Fruit fly (Drosophila melanogaster) whole organism, embryonic: Measurements from ENCODE around the gene ssh.

Experiments used
- Adf1 ChIP-seq: fragments of 200-800 bp; sonication (Bioruptor generic); IDR thresholded peaks from 2 replicates; pipeline ENCODE4 v1.3.6; 2022; ENCODE audit warnings: missing biosample characterization, missing genetic modification characterization
- Atf3 ChIP-seq: fragments of 200-800 bp; sonication (Bioruptor generic); optimal IDR thresholded peaks from 3 replicates; lab custom pipeline; 2016; ENCODE audit warnings: missing biosample characterization, missing genetic modification characterization
- Awh ChIP-seq: fragments of 200-800 bp; sonication (Bioruptor generic); IDR thresholded peaks from 2 replicates; pipeline ENCODE4, ENCODE4 v1.3.6; 2022; ENCODE audit warnings: missing biosample characterization, missing genetic modification characterization
- B-H1 ChIP-seq: fragments of 200-800 bp; sonication (Bioruptor generic); IDR thresholded peaks from 3 replicates; pipeline ENCODE4 v1.3.6; 2022; ENCODE audit warnings: missing biosample characterization, missing genetic modification characterization
- Bgb ChIP-seq: fragments of 200-800 bp; sonication (Bioruptor generic); IDR thresholded peaks from 2 replicates; pipeline ENCODE4 v1.3.6; 2022; ENCODE audit warnings: missing biosample characterization, missing genetic modification characterization; ENCODE audit not compliant: partially characterized antibody
- CG10267 ChIP-seq: fragments of 200-800 bp; sonication (Bioruptor generic); optimal IDR thresholded peaks from 2 replicates; lab custom pipeline; 2018; ENCODE audit warnings: missing biosample characterization, mild to moderate bottlenecking, missing genetic modification characterization, moderate library complexity
- CG10321 ChIP-seq: fragments of 200-800 bp; sonication (Bioruptor generic); IDR thresholded peaks from 2 replicates; pipeline ENCODE4 v1.3.6; 2022; ENCODE audit warnings: missing biosample characterization, missing genetic modification characterization
- CG10654 ChIP-seq: fragments of 200-800 bp; sonication (Bioruptor generic); optimal IDR thresholded peaks from 2 replicates; lab custom pipeline; 2016; ENCODE audit warnings: missing biosample characterization, missing genetic modification characterization
- CG11085 ChIP-seq: fragments of 200-800 bp; sonication (Bioruptor generic); IDR thresholded peaks from 2 replicates; pipeline ENCODE4 v1.3.6; 2022; ENCODE audit warnings: missing biosample characterization, missing genetic modification characterization
- CG12071 ChIP-seq: fragments of 200-800 bp; sonication (Bioruptor generic); optimal IDR thresholded peaks from 3 replicates; lab custom pipeline; 2018; ENCODE audit warnings: missing biosample characterization, mild to moderate bottlenecking, missing genetic modification characterization
- CG12659 ChIP-seq: fragments of 200-800 bp; sonication (Bioruptor generic); optimal IDR thresholded peaks from 3 replicates; lab custom pipeline; 2017; ENCODE audit warnings: mild to moderate bottlenecking, missing biosample characterization, missing genetic modification reagents, missing genetic modification characterization
- CG13775 ChIP-seq: fragments of 200-800 bp; sonication (Bioruptor generic); optimal IDR thresholded peaks from 3 replicates; lab custom pipeline; 2017; ENCODE audit warnings: missing biosample characterization, mild to moderate bottlenecking, missing genetic modification characterization
- CG14014 ChIP-seq: fragments of 200-800 bp; sonication (Bioruptor generic); IDR thresholded peaks from 2 replicates; pipeline ENCODE4 v1.3.6; 2022; ENCODE audit warnings: missing biosample characterization, missing genetic modification characterization
- CG17385 ChIP-seq: fragments of 200-800 bp; sonication (Bioruptor generic); optimal IDR thresholded peaks from 3 replicates; lab custom pipeline; 2018; ENCODE audit warnings: missing biosample characterization, mild to moderate bottlenecking, missing genetic modification characterization
- CG30020 ChIP-seq: fragments of 200-800 bp; optimal IDR thresholded peaks from 2 replicates; lab custom pipeline; 2019; ENCODE audit warnings: missing biosample characterization, mild to moderate bottlenecking, missing genetic modification characterization, moderate library complexity
- CG31388 ChIP-seq: fragments of 200-800 bp; sonication (Bioruptor generic); optimal IDR thresholded peaks from 2 replicates; lab custom pipeline; 2016; ENCODE audit warnings: missing biosample characterization, missing genetic modification characterization
- CG3838 ChIP-seq: fragments of 200-800 bp; sonication (Bioruptor generic); optimal IDR thresholded peaks from 3 replicates; lab custom pipeline; 2016; ENCODE audit warnings: missing biosample characterization, missing genetic modification characterization
- CG5180 ChIP-seq: fragments of 200-800 bp; sonication (Bioruptor generic); optimal IDR thresholded peaks from 3 replicates; lab custom pipeline; 2017; ENCODE audit warnings: missing biosample characterization, missing genetic modification characterization, mild to moderate bottlenecking, moderate library complexity, missing genetic modification reagents
- CG8290 ChIP-seq, 3 experiments: fragments of 200-800 bp; sonication (Bioruptor generic); optimal IDR thresholded peaks; 2 replicates each; lab custom pipeline; 2016 to 2019; ENCODE audit warnings: missing biosample characterization in 3 of 3, missing genetic modification characterization in 3 of 3, mild to moderate bottlenecking in 2 of 3, moderate library complexity in 1 of 3
- CG9817 ChIP-seq: fragments of 200-800 bp; sonication (Bioruptor generic); optimal IDR thresholded peaks from 2 replicates; lab custom pipeline; 2018; ENCODE audit warnings: missing biosample characterization, mild to moderate bottlenecking, missing genetic modification characterization, moderate library complexity
- Camta ChIP-seq: fragments of 200-800 bp; sonication (Bioruptor generic); optimal IDR thresholded peaks from 2 replicates; lab custom pipeline; 2016; ENCODE audit warnings: missing biosample characterization, missing genetic modification characterization
- Dad ChIP-seq: fragments of 200-800 bp; sonication (Bioruptor generic); optimal IDR thresholded peaks from 3 replicates; lab custom pipeline; 2016; ENCODE audit warnings: missing biosample characterization, missing genetic modification characterization
- Ets65A ChIP-seq: fragments of 200-800 bp; sonication (Bioruptor generic); peaks from one replicate; lab custom pipeline; 2016; ENCODE audit warnings: missing biosample characterization, missing genetic modification characterization
- Ets97D ChIP-seq: fragments of 200-800 bp; sonication (Bioruptor generic); optimal IDR thresholded peaks from 3 replicates; lab custom pipeline; 2016; ENCODE audit warnings: missing biosample characterization, missing genetic modification characterization
- HLH3B ChIP-seq: fragments of 200-800 bp; sonication (Bioruptor generic); IDR thresholded peaks from 2 replicates; pipeline ENCODE4 v1.3.6; 2022; ENCODE audit warnings: missing biosample characterization, missing genetic modification characterization
- HLH54F ChIP-seq: fragments of 200-800 bp; sonication (Bioruptor generic); optimal IDR thresholded peaks from 3 replicates; lab custom pipeline; 2016; ENCODE audit warnings: missing biosample characterization, missing genetic modification characterization
- Med ChIP-seq: fragments of 200-800 bp; sonication (Bioruptor generic); peaks from one replicate; lab custom pipeline; 2016; ENCODE audit warnings: missing biosample characterization, missing genetic modification characterization, mild to moderate bottlenecking, inconsistent platforms, moderate library complexity
- Side ChIP-seq: fragments of 200-800 bp; sonication (Bioruptor generic); optimal IDR thresholded peaks from 2 replicates; lab custom pipeline; 2016; ENCODE audit warnings: missing biosample characterization, missing genetic modification characterization
- ab ChIP-seq: fragments of 200-800 bp; sonication (Bioruptor generic); optimal IDR thresholded peaks from 2 replicates; lab custom pipeline; 2016; ENCODE audit warnings: missing biosample characterization, missing genetic modification characterization
- corto ChIP-seq: fragments of 200-800 bp; sonication (Bioruptor generic); optimal IDR thresholded peaks from 2 replicates; lab custom pipeline; 2016; ENCODE audit warnings: missing biosample characterization, mild to moderate bottlenecking, missing genetic modification characterization, moderate library complexity
- dm ChIP-seq: fragments of 200-800 bp; sonication (Bioruptor generic); optimal IDR thresholded peaks from 3 replicates; lab custom pipeline; 2016; ENCODE audit warnings: missing biosample characterization, missing genetic modification characterization
- exex ChIP-seq: fragments of 200-800 bp; sonication (Bioruptor generic); optimal IDR thresholded peaks from 4 replicates; lab custom pipeline; 2018; ENCODE audit warnings: missing biosample characterization, mild to moderate bottlenecking, missing genetic modification characterization, moderate library complexity
- fd102C ChIP-seq: fragments of 200-800 bp; sonication (Bioruptor generic); optimal IDR thresholded peaks from 2 replicates; lab custom pipeline; 2018; ENCODE audit warnings: missing biosample characterization, mild to moderate bottlenecking, missing genetic modification characterization, moderate library complexity
- grau ChIP-seq: fragments of 200-800 bp; optimal IDR thresholded peaks from 3 replicates; lab custom pipeline; 2019; ENCODE audit warnings: missing biosample characterization, mild to moderate bottlenecking, missing genetic modification characterization, moderate library complexity
- gsb ChIP-seq: fragments of 200-800 bp; sonication (Bioruptor generic); IDR thresholded peaks from 2 replicates; pipeline ENCODE4 v1.3.6; 2022; ENCODE audit warnings: missing biosample characterization, missing genetic modification characterization
- knrl ChIP-seq: fragments of 200-800 bp; sonication (Bioruptor generic); IDR thresholded peaks from 3 replicates; pipeline ENCODE4 v1.3.6; 2022; ENCODE audit warnings: missing biosample characterization, missing genetic modification characterization; ENCODE audit not compliant: partially characterized antibody
- luna ChIP-seq: fragments of 200-800 bp; sonication (Bioruptor generic); optimal IDR thresholded peaks from 2 replicates; lab custom pipeline; 2016; ENCODE audit warnings: missing biosample characterization, missing genetic modification characterization
- nau ChIP-seq: fragments of 200-800 bp; sonication (Bioruptor generic); optimal IDR thresholded peaks from 3 replicates; lab custom pipeline; 2017; ENCODE audit warnings: missing biosample characterization, mild to moderate bottlenecking, missing genetic modification characterization, missing genetic modification reagents
- onecut ChIP-seq: fragments of 200-800 bp; sonication (Bioruptor generic); IDR thresholded peaks from 2 replicates; pipeline ENCODE4 v1.3.6; 2022; ENCODE audit warnings: missing biosample characterization, missing genetic modification characterization
- otp ChIP-seq: fragments of 200-800 bp; sonication (Bioruptor generic); IDR thresholded peaks from 3 replicates; pipeline ENCODE4, ENCODE4 v1.3.6; 2022; ENCODE audit warnings: missing biosample characterization, missing genetic modification characterization
- pita ChIP-seq: fragments of 200-800 bp; sonication (Bioruptor generic); optimal IDR thresholded peaks from 2 replicates; lab custom pipeline; 2017; ENCODE audit warnings: missing biosample characterization, mild to moderate bottlenecking, missing genetic modification characterization
- psq ChIP-seq: fragments of 200-800 bp; sonication (Bioruptor generic); optimal IDR thresholded peaks from 2 replicates; lab custom pipeline; 2017; ENCODE audit warnings: missing biosample characterization, missing genetic modification characterization
- run ChIP-seq: fragments of 200-800 bp; sonication (Bioruptor generic); optimal IDR thresholded peaks from 3 replicates; lab custom pipeline; 2018; ENCODE audit warnings: missing biosample characterization, mild to moderate bottlenecking, missing genetic modification characterization
- shn ChIP-seq: fragments of 200-800 bp; sonication (Bioruptor generic); optimal IDR thresholded peaks from 3 replicates; lab custom pipeline; 2016; ENCODE audit warnings: missing biosample characterization, missing genetic modification characterization
- sob ChIP-seq: fragments of 200-800 bp; sonication (Bioruptor generic); IDR thresholded peaks from 2 replicates; pipeline ENCODE4 v1.3.6; 2022; ENCODE audit warnings: missing biosample characterization, missing genetic modification characterization
- stwl ChIP-seq: fragments of 200-800 bp; sonication (Bioruptor generic); optimal IDR thresholded peaks from 3 replicates; lab custom pipeline; 2018; ENCODE audit warnings: missing biosample characterization, mild to moderate bottlenecking, missing genetic modification characterization, moderate library complexity
- vnd ChIP-seq: fragments of 200-800 bp; sonication (Bioruptor generic); IDR thresholded peaks from 3 replicates; pipeline ENCODE4 v1.3.6; 2022; ENCODE audit warnings: missing biosample characterization, missing genetic modification characterization; ENCODE audit not compliant: partially characterized antibody
- vvl ChIP-seq: fragments of 200-800 bp; sonication (Bioruptor generic); IDR thresholded peaks from 2 replicates; pipeline ENCODE4 v1.3.6; 2022; ENCODE audit warnings: missing biosample characterization, missing genetic modification characterization
- zen2 ChIP-seq: fragments of 200-800 bp; sonication (Bioruptor generic); IDR thresholded peaks from 3 replicates; pipeline ENCODE4 v1.3.6; 2022; ENCODE audit warnings: missing biosample characterization, missing genetic modification characterization; ENCODE audit not compliant: partially characterized antibody

ssh gene

DNA sequence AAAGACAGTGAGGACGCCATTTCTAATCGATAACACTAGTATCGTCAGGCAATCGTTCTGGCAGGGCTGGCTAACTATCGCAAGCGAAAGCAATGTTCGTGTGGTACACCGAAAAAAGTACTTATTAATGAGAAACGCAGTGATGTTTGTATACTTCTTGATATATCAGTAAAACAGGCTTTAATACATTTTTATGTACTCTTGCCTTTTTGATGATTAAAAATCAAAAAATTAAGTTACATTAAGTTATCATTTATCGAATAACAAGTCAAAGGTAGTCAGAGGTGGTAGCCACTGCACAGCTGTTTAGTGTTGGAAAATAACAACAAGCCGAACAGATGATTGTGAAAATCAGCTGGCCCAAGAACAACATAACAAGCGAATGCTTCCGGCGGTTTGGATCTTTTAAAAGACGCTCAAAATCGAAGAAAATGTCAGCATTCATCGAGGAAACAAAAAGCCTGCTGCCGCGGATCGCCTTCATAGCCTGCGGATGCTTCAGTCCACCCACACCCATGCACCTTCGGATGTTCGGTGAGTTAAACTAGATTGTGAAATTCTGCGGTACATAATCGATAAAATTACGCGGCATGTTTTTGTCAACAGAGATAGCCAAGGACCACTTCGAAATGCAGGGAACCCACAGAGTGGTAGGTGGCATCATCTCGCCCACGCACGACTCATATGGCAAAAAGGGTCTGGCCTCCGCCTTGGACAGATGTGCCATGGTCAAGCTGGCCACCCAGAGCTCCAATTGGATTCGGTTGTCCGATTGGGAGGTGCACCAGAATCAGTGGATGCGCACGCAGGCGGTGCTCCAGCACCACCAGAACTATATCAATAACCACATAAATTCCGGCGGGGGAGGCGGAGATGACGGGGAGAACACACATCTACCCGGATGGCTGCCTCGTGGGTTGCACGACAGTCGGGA lies at the start of gene ssh, which contains the start of gene Nmnat (continued):
- no peak for TF ChIP-seq CG17385 (GFP tag; lab: Kevin White, UChicago)
- no peak for TF ChIP-seq pita (GFP tag; lab: Kevin White, UChicago)
- TF ChIP-seq CG5180, result no peak
- TF ChIP-seq otp (GFP tag; lab: Robert Waterston, UW), result no peak
- TF ChIP-seq run (tag; lab: Kevin White, UChicago), result no peak
- TF ChIP-seq stwl, result peak; percentile 65
- peak; percentile 84 for TF ChIP-seq Med
- peak; percentile 40 for TF ChIP-seq dm
- TF ChIP-seq CG10321, result no peak
- TF ChIP-seq Ets65A, result peak; percentile 73
- TF ChIP-seq knrl (GFP tag; lab: Robert Waterston, UW), result peak; percentile 94
- TF ChIP-seq vvl (GFP tag; lab: Robert Waterston, UW), result no peak
- TF ChIP-seq shn (GFP tag; lab: Kevin White, UChicago), result no peak
- TF ChIP-seq Dad (GFP tag; lab: Kevin White, UChicago), result peak; percentile 21
- peak; percentile 65 for TF ChIP-seq sob (GFP tag; lab: Robert Waterston, UW)
- TF ChIP-seq CG12071, result no peak
- TF ChIP-seq CG11085 (GFP tag; lab: Robert Waterston, UW), result no peak
- TF ChIP-seq luna (GFP tag; lab: Kevin White, UChicago), result peak; percentile 32
- peak; percentile 63 for TF ChIP-seq CG30020 (tag; lab: Kevin White, UChicago)
- no peak for TF ChIP-seq CG31388 (GFP tag; lab: Kevin White, UChicago)
- no peak for TF ChIP-seq CG3838 (GFP tag; lab: Kevin White, UChicago)
- TF ChIP-seq fd102C, result no peak
- peak; percentile 12 for TF ChIP-seq Camta (GFP tag; lab: Kevin White, UChicago)
- peak; percentile 90 for TF ChIP-seq Bgb (GFP tag; lab: Robert Waterston, UW)
- no peak for TF ChIP-seq Awh (GFP tag; lab: Robert Waterston, UW)
- peak; percentile 56 for TF ChIP-seq grau
- peak; percentile 60 for TF ChIP-seq psq (GFP tag; lab: Kevin White, UChicago)
- TF ChIP-seq CG12659 (GFP tag; lab: Kevin White, UChicago), result peak; percentile 78
- peak; percentile 96 for TF ChIP-seq onecut (GFP tag; lab: Robert Waterston, UW)
- peak; percentile 37 for TF ChIP-seq Side
- TF ChIP-seq CG9817 (tag; lab: Kevin White, UChicago), result peak; percentile 37
- peak; percentile 11 for TF ChIP-seq CG10654
- TF ChIP-seq HLH3B (GFP tag; lab: Robert Waterston, UW), result no peak
- no peak for TF ChIP-seq Adf1
- TF ChIP-seq B-H1, result no peak
- TF ChIP-seq Ets97D (GFP tag; lab: Kevin White, UChicago), result peak; percentile 85
- peak; percentile 70 for TF ChIP-seq HLH54F
- no peak for TF ChIP-seq ab
- no peak for TF ChIP-seq CG8290 (GFP tag; optimal IDR thresholded peaks at IDR 0.05; lab: Kevin White, UChicago)
- no peak for TF ChIP-seq CG8290 (tag; optimal IDR thresholded peaks at IDR 0.05; lab: Kevin White, UChicago)
- TF ChIP-seq vnd (GFP tag; lab: Robert Waterston, UW), result peak; percentile 91
- no peak for TF ChIP-seq nau (GFP tag; lab: Kevin White, UChicago)
- TF ChIP-seq CG14014 (GFP tag; lab: Robert Waterston, UW), result no peak
- peak; percentile 98 for TF ChIP-seq CG10267 (tag; lab: Kevin White, UChicago)
- peak; percentile 65; the same call in 1 of the 3 replicates for TF ChIP-seq zen2 (GFP tag; lab: Robert Waterston, UW)
- TF ChIP-seq exex, result no peak
- TF ChIP-seq CG13775, result peak; percentile 56
- TF ChIP-seq corto (GFP tag; lab: Kevin White, UChicago), result no peak
- no peak for TF ChIP-seq gsb
- no peak for TF ChIP-seq Atf3 (GFP tag; lab: Kevin White, UChicago)
